Fruit fly (Drosophila melanogaster) whole organism, pupa: ENCODE results near the gene Mccc1.

Source experiments
- CG12605 ChIP-seq: fragments of 200-800 bp; sonication (Bioruptor generic); IDR thresholded peaks from 2 replicates; pipeline ENCODE4 v1.3.6; 2022; ENCODE audit warnings: missing biosample characterization, missing genetic modification characterization
- CG15710 ChIP-seq: fragments of 200-800 bp; sonication (Bioruptor generic); optimal IDR thresholded peaks from 2 replicates; lab custom pipeline; 2018; ENCODE audit warnings: missing biosample characterization, mild to moderate bottlenecking, missing genetic modification characterization, moderate library complexity
- CG17806 ChIP-seq: fragments of 200-800 bp; sonication (Bioruptor generic); optimal IDR thresholded peaks from 2 replicates; lab custom pipeline; 2018; ENCODE audit warnings: missing biosample characterization, mild to moderate bottlenecking, missing genetic modification characterization, moderate library complexity
- Ets98B ChIP-seq: fragments of 200-800 bp; sonication (Bioruptor generic); IDR thresholded peaks from 2 replicates; pipeline ENCODE4 v1.3.6; 2022; ENCODE audit warnings: missing biosample characterization, missing genetic modification characterization
- Pif1B ChIP-seq: fragments of 200-800 bp; sonication (Bioruptor generic); optimal IDR thresholded peaks from 3 replicates; lab custom pipeline; 2016; ENCODE audit warnings: missing biosample characterization, missing genetic modification characterization
- fd96Ca ChIP-seq: fragments of 200-800 bp; sonication (Bioruptor generic); IDR thresholded peaks from 3 replicates; pipeline ENCODE4 v1.3.6; 2022; ENCODE audit warnings: missing biosample characterization, missing genetic modification characterization
- gl ChIP-seq: fragments of 200-800 bp; sonication (Bioruptor generic); optimal IDR thresholded peaks from 2 replicates; lab custom pipeline; 2018; ENCODE audit warnings: missing biosample characterization, mild to moderate bottlenecking, missing genetic modification characterization

DNA sequence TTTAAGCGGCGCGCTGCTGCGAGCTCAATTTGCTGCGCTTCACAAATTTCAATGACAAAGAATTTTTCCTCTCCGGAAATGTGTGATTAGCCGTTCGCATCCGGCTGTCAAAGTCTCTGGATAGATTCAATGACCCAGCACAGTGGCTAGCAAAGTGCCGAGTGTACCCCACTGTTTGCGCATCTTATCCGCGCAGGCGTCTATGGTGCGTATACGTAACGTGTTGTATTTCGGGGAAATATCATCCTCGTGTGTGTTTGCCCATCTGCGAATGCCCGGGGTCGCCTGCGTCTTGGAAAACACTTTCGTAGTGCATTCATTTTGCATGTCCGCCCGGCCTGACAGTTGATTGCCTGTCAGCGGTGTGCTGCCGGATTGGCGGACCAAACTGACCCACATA lies 30.5 kb upstream of the Mccc1 start:
- TF ChIP-seq fd96Ca (no peak), Ets98B (no peak), CG17806 (tag; lab: Kevin White, UChicago) (no peak), Pif1B (GFP tag; lab: Kevin White, UChicago) (no peak), CG15710 (tag; lab: Kevin White, UChicago) (no peak), gl (tag; lab: Kevin White, UChicago) (no peak), CG12605 (GFP tag; lab: Robert Waterston, UW) (no peak)
